Fruit fly (Drosophila melanogaster): ENCODE results near the gene S6kII.
A peak's percentile ranks its signal among the peaks of the same experiment; 100 is the strongest.

S6kII gene

DNA sequence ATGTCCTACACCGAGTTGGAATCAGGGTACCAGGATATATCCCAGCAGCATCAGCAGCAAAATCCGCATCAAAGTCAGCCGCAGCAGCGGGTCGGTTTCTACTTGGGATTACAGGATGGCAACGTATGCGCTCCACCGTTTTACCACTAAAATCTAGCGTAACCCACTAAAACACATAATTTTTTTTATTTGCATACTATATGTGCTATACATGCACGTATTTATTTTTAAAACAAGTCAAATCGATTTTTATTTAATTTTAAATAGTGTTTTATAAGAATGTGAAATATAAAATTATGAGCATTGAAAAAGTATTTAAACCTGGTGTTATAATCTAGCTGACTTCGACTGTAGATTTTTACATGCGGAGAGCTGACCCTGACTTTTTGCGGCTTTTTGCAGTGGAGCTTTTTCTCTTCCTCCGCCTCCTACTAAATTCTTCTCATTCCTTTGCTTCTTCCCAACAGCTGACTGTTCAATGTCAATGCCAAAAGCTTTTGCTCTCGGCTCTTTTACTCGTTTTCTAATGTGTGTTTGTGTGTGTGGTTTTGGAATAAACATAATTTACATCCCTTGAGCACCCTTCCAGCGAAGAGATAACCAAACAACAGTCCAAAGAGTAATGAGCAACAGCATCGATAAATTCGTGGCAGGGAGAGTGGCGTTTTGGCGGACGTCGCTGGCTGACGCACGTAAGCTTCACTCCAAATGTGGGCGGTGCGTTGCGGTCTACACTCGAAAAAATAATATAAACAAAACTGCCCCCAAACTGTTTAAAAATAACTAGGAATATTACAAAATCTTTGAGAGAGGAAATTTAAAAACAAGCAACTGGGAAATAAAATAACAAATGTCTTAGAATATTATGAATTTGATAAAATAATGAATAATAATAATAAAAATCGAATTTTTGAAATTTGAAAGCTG lies 41.8 kb upstream of the S6kII start (continued):
- TF ChIP-seq sens-2 (GFP tag; IDR thresholded peaks at IDR 0.05) (no peak), ase (GFP tag; IDR thresholded peaks at IDR 0.05) (peak; percentile 19; the same call in 1 of the 3 replicates), kah (GFP tag; optimal IDR thresholded peaks at IDR 0.05) (no peak), Lpt (GFP tag; optimal IDR thresholded peaks at IDR 0.05) (no peak), Dp (GFP tag; optimal IDR thresholded peaks at IDR 0.05) (no peak), fd3F (GFP tag; optimal IDR thresholded peaks at IDR 0.05) (no peak), dpn (GFP tag; optimal IDR thresholded peaks at IDR 0.05) (no peak), Hey (tag; optimal IDR thresholded peaks at IDR 0.05) (no peak), CG9215 (GFP tag; IDR thresholded peaks at IDR 0.05) (no peak), CG6254 (GFP tag; optimal IDR thresholded peaks at IDR 0.05) (no peak), NC2β (GFP tag; optimal IDR thresholded peaks at IDR 0.05) (no peak), CTCF (GFP tag; optimal IDR thresholded peaks at IDR 0.05) (no peak), D (optimal IDR thresholded peaks at IDR 0.05) (no peak), D (GFP tag; optimal IDR thresholded peaks at IDR 0.05) (no peak), E2f1 (GFP tag; IDR thresholded peaks at IDR 0.05) (peak; percentile 58), sisA (GFP tag; IDR thresholded peaks at IDR 0.05) (peak; percentile 18; the same call in 1 of the 2 replicates), CG4617 (GFP tag; optimal IDR thresholded peaks at IDR 0.05; ENCODE audit: borderline replicate concordance) (no peak), ham (GFP tag; IDR thresholded peaks at IDR 0.05) (no peak), nerfin-2 (GFP tag; IDR thresholded peaks at IDR 0.05; ENCODE audit: partially characterized antibody) (no peak), wek (GFP tag; optimal IDR thresholded peaks at IDR 0.05) (no peak), CG4854 (GFP tag; optimal IDR thresholded peaks at IDR 0.05) (no peak), CG9932 (GFP tag; IDR thresholded peaks at IDR 0.05) (peak; percentile 38), CG3838 (GFP tag; optimal IDR thresholded peaks at IDR 0.05) (no peak), hkb (optimal IDR thresholded peaks at IDR 0.05) (no peak), hkb (GFP tag; IDR thresholded peaks at IDR 0.05) (0 out of 2 replicates have a peak, but pooled peaks have one; percentile 22), seq (GFP tag; IDR thresholded peaks at IDR 0.05) (no peak), Ptx1 (GFP tag; IDR thresholded peaks at IDR 0.05) (peak; percentile 68), CG30431 (GFP tag; optimal IDR thresholded peaks at IDR 0.05) (no peak), Gsc (GFP tag; IDR thresholded peaks at IDR 0.05) (no peak), CG6272 (GFP tag; IDR thresholded peaks at IDR 0.05) (no peak), Scr (GFP tag; IDR thresholded peaks at IDR 0.05; ENCODE audit: partially characterized antibody) (no peak), p53 (GFP tag; optimal IDR thresholded peaks at IDR 0.05) (no peak), Trl (optimal IDR thresholded peaks at IDR 0.05) (peak; percentile 21 to 77), Trl (GFP tag; optimal IDR thresholded peaks at IDR 0.05) (no peak), Awh (GFP tag; IDR thresholded peaks at IDR 0.05) (no peak), pzg (GFP tag; optimal IDR thresholded peaks at IDR 0.05) (no peak), inv (GFP tag; IDR thresholded peaks at IDR 0.05; ENCODE audit: partially characterized antibody) (no peak), CG42726 (GFP tag; IDR thresholded peaks at IDR 0.05; ENCODE audit: partially characterized antibody) (no peak), Med (GFP tag) (peak; percentile 84), CG14965 (GFP tag; optimal IDR thresholded peaks at IDR 0.05; ENCODE audit: borderline replicate concordance) (no peak), Max (GFP tag; optimal IDR thresholded peaks at IDR 0.05) (peak; percentile 22), CG7745 (tag; optimal IDR thresholded peaks at IDR 0.05) (no peak), Kr (GFP tag; optimal IDR thresholded peaks at IDR 0.05) (no peak), CG11560 (tag; IDR thresholded peaks at IDR 0.05) (no peak), Sry-δ (GFP tag; optimal IDR thresholded peaks at IDR 0.05) (no peak), CG10267 (tag; optimal IDR thresholded peaks at IDR 0.05) (no peak), org-1 (GFP tag; optimal IDR thresholded peaks at IDR 0.05) (no peak), ttk (GFP tag; IDR thresholded peaks at IDR 0.05) (peak; percentile 41; the same call in 1 of the 2 replicates), sim (GFP tag; IDR thresholded peaks at IDR 0.05) (no peak), chn (GFP tag; optimal IDR thresholded peaks at IDR 0.05) (no peak), CG2202 (tag; optimal IDR thresholded peaks at IDR 0.05) (no peak)
